Fruit fly (Drosophila melanogaster) S2 (cell line): ENCODE results near the gene EAChm.

Experiments
- CG8478 ChIP-seq: fragments of >200 bp; optimal IDR thresholded peaks from 2 replicates; lab custom pipeline; 2018
- CTCF ChIP-seq, 2 experiments: fragments of >200 bp; optimal IDR thresholded peaks; 2 replicates each; lab custom pipeline; 2018

dm6 chr3L:15101639-15102413 is 47.2 kb downstream of the EAChm start:
- TF ChIP-seq CTCF (optimal IDR thresholded peaks at IDR 0.05; lab: Kevin White, UChicago) (no peak), CG8478 (lab: Kevin White, UChicago) (no peak)
